Worm (Caenorhabditis elegans) whole organism, midembryonic: ENCODE data around the gene nspc-13.

Experiments used
- T22C8.4 ChIP-seq: fragments of 200-800 bp; sonication (Bioruptor generic); IDR thresholded peaks from 2 replicates; pipeline ENCODE4 v1.3.6; 2022; ENCODE audit warnings: missing genetic modification characterization, missing compliant biosample characterization
- cog-1 ChIP-seq: sonication (generic microtip); optimal IDR thresholded peaks from 2 replicates; lab custom pipeline; 2016; ENCODE audit warnings: missing genetic modification characterization, missing compliant biosample characterization
- flt-1 ChIP-seq: fragments of 200-800 bp; sonication (Bioruptor generic); IDR thresholded peaks from 2 replicates; pipeline ENCODE4 v1.3.6; 2022; ENCODE audit warnings: missing genetic modification characterization, missing compliant biosample characterization
- klf-2 ChIP-seq: fragments of 200-800 bp; sonication (Bioruptor generic); conservative IDR thresholded peaks from 2 replicates; pipeline ENCODE4 v1.3.6; 2022; ENCODE audit warnings: missing genetic modification reagents, missing genetic modification characterization, missing compliant biosample characterization
- med-1 ChIP-seq: sonication (generic microtip); optimal IDR thresholded peaks from 2 replicates; lab custom pipeline; 2017; ENCODE audit warnings: missing genetic modification characterization, mild to moderate bottlenecking, missing compliant biosample characterization, antibody characterized with exemption, missing genetic modification reagents; ENCODE audit not compliant: insufficient read depth
- ref-1 ChIP-seq: fragments of 200-800 bp; sonication (Bioruptor generic); conservative IDR thresholded peaks from 2 replicates; pipeline ENCODE4 v1.3.6; 2022; ENCODE audit warnings: missing genetic modification reagents, missing genetic modification characterization, missing compliant biosample characterization
- tab-1 ChIP-seq: fragments of 200-800 bp; sonication (Bioruptor generic); IDR thresholded peaks from 2 replicates; pipeline ENCODE4 v1.3.6; 2022; ENCODE audit warnings: missing genetic modification characterization, missing compliant biosample characterization
- ztf-23 ChIP-seq: fragments of 200-800 bp; sonication (Bioruptor generic); IDR thresholded peaks from 2 replicates; pipeline ENCODE4 v1.3.6; 2022; ENCODE audit warnings: missing genetic modification reagents, missing genetic modification characterization, missing compliant biosample characterization
- ztf-29 ChIP-seq: fragments of 200-800 bp; sonication (Bioruptor generic); IDR thresholded peaks from 2 replicates; pipeline ENCODE4 v1.3.6; 2022; ENCODE audit warnings: missing genetic modification reagents, missing genetic modification characterization, missing compliant biosample characterization

Gene nspc-13

DNA sequence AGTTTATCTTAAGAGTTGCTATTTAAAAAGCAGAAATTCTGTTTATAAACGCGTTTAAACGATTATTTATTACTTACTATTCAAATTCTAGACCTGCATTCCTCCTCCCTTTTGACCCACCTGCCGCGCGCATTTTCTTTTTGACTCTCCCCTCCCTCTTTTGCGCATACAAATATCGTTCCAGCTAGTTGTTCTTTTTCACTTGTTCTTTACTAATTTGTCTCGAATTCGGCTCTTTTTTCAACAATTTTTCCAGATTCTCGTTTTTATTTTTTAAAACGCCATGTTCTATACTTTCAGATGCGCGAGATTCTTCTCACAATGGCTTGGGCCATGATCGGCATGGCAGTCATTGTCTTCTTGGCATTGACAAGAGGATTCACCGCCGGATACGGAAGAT is 8.2 kb downstream of the nspc-13 start, which contains the start of gene F19H6.4:
Gene F19H6.4 (plus strand): TSS at position 301 of the 400 bp plus-strand sequence.
- TF ChIP-seq tab-1 (GFP tag; lab: Robert Waterston, UW) (no peak), ztf-23 (no peak), klf-2 (no peak), ref-1 (GFP tag; lab: Robert Waterston, UW) (no peak), T22C8.4 (no peak), flt-1 (GFP tag; lab: Robert Waterston, UW) (no peak), cog-1 (no peak), ztf-29 (no peak), med-1 (GFP tag; lab: Kevin White, UChicago) (no peak)

DNA sequence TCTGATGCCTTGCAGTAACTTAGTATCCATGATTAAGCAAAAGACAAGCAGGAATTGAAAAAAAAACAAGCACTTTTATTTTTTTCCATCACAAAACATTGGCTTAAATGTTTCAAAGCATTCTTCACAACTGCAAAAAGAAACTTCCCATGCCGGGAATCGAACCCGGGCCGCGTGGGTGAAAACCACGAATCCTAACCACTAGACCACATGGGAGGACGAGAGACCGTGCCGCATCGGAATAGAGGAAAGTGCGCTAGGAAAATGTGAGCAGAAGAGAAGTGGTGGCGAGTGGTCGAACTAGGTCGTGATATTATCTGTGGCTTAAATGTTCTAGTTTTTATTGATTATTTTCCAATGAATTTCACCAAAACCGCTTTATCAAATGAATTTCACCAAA is 10.3 kb downstream of the nspc-13 start:
- TF ChIP-seq ztf-29 (peak; percentile 47; the same call in 1 of the 2 replicates), flt-1 (GFP tag; lab: Robert Waterston, UW) (peak; percentile 92), ref-1 (GFP tag; lab: Robert Waterston, UW) (peak; percentile 58; the same call in 1 of the 2 replicates), tab-1 (GFP tag; lab: Robert Waterston, UW) (peak; percentile 81), med-1 (GFP tag; lab: Kevin White, UChicago) (peak; percentile 21), ztf-23 (peak; percentile 85), T22C8.4 (peak; percentile 62), cog-1 (no peak), klf-2 (0 out of 2 replicates have a peak, but pooled peaks have one; percentile 34)

DNA sequence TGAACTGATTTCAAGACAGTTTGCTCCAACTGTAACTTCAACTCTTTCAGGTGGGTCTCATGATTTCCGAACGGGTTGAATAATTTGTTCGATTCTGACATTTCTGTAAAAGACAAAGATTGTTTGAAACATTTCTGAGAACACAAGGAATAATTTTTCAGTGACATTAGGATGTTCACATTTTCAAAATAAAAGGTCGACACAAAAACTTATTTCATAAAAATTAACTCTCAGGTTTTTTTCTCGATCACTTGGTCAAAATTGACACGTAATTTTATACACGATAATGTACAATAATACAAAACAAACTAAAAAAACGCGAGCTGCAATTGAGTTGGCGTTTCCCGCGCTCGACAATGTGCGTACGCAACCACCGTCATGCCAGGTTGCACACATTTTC is 14.1 kb downstream of the nspc-13 start, which contains the start of gene rif-1.2:
Gene rif-1.2 (minus strand): TSS at position 101 of the 400 bp plus-strand sequence.
- TF ChIP-seq ref-1 (GFP tag; lab: Robert Waterston, UW) (no peak), flt-1 (GFP tag; lab: Robert Waterston, UW) (no peak), med-1 (GFP tag; lab: Kevin White, UChicago) (no peak), T22C8.4 (no peak), ztf-29 (no peak), cog-1 (no peak), klf-2 (no peak), tab-1 (GFP tag; lab: Robert Waterston, UW) (no peak), ztf-23 (no peak)

- TF ChIP-seq tab-1 (GFP tag; lab: Robert Waterston, UW) (no peak), ztf-29 (no peak), flt-1 (GFP tag; lab: Robert Waterston, UW) (no peak), T22C8.4 (no peak), cog-1 (no peak), med-1 (GFP tag; lab: Kevin White, UChicago) (no peak), ztf-23 (no peak), ref-1 (GFP tag; lab: Robert Waterston, UW) (no peak), klf-2 (no peak)
These were observed 18.6 kb downstream of the nspc-13 start for ce11 chrX:12375783-12376182.

- no peak for TF ChIP-seq med-1 (GFP tag; lab: Kevin White, UChicago)
- no peak for TF ChIP-seq T22C8.4
- TF ChIP-seq flt-1 (GFP tag; lab: Robert Waterston, UW): no peak
- no peak for TF ChIP-seq ref-1 (GFP tag; lab: Robert Waterston, UW)
- TF ChIP-seq ztf-29: no peak
- no peak for TF ChIP-seq klf-2
- no peak for TF ChIP-seq ztf-23
- no peak for TF ChIP-seq tab-1 (GFP tag; lab: Robert Waterston, UW)
- TF ChIP-seq cog-1: no peak
These were observed 21.1 kb downstream of the nspc-13 start, which contains the start of gene glb-13 for ce11 chrX:12378293-12378692. Gene glb-13 (minus strand): TSS chrX:12378393.

DNA sequence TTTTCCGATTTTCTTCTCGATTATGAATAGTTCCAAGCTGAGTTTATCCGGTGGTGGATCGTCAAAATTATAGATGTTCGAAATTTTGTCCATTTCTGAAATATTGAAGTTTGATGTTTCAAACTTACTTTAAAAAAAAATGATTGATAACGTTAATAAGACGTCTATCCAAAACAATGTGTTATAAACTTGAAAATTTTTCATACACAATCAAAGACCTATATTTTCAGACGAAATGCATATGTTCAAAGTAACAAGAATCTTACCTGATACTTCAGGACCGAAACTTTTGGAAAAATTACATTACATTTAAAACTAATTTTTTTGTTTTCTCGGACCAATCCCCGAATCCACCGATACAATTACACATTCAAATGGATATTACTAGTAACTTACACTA is 34.2 kb downstream of the nspc-13 start, which contains the start of gene nekl-3:
Gene nekl-3 (minus strand): TSS at position 101 of the 400 bp plus-strand sequence.
- TF ChIP-seq ztf-23 (no peak), med-1 (GFP tag; lab: Kevin White, UChicago) (no peak), klf-2 (no peak), flt-1 (GFP tag; lab: Robert Waterston, UW) (no peak), ztf-29 (no peak), ref-1 (GFP tag; lab: Robert Waterston, UW) (no peak), cog-1 (no peak), tab-1 (GFP tag; lab: Robert Waterston, UW) (no peak), T22C8.4 (no peak)

ce11 chrX:12393786-12394308 is 36.6 kb downstream of the nspc-13 start, which contains the start of gene F17E5.2:
Gene F17E5.2 (plus strand): TSS chrX:12394258.
- TF ChIP-seq tab-1 (GFP tag; lab: Robert Waterston, UW) (no peak), cog-1 (peak; percentile 94)

DNA sequence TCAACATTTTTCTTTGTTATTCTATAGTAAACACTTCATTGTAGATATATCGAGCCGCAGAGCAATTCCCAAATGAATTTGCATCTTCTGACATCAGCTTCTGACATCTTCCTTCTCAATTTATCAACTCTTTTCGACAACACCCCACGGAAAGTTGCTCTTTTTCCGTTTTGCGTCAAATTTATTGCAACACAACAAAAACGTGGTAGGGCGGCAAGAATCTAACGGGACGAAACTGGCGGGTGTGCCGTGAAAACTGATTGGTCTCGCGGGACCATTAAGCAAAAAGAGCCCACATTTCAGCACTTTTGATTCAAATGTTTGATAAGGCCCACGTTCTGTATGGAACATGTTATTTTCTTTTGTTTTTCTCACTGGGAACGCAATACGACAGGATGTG is 47.5 kb downstream of the nspc-13 start:
- TF ChIP-seq T22C8.4: no peak
- no peak for TF ChIP-seq ref-1 (GFP tag; lab: Robert Waterston, UW)
- TF ChIP-seq med-1 (GFP tag; lab: Kevin White, UChicago): no peak
- no peak for TF ChIP-seq klf-2
- no peak for TF ChIP-seq flt-1 (GFP tag; lab: Robert Waterston, UW)
- no peak for TF ChIP-seq cog-1
- TF ChIP-seq ztf-29: no peak
- TF ChIP-seq tab-1 (GFP tag; lab: Robert Waterston, UW): no peak
- TF ChIP-seq ztf-23: no peak

ce11 chrX:12406037-12406436 is 48.8 kb downstream of the nspc-13 start:
- TF ChIP-seq cog-1 (no peak), med-1 (GFP tag; lab: Kevin White, UChicago) (no peak), ztf-29 (no peak), T22C8.4 (no peak), tab-1 (GFP tag; lab: Robert Waterston, UW) (no peak), ztf-23 (no peak), flt-1 (GFP tag; lab: Robert Waterston, UW) (no peak), klf-2 (no peak), ref-1 (GFP tag; lab: Robert Waterston, UW) (no peak)

DNA sequence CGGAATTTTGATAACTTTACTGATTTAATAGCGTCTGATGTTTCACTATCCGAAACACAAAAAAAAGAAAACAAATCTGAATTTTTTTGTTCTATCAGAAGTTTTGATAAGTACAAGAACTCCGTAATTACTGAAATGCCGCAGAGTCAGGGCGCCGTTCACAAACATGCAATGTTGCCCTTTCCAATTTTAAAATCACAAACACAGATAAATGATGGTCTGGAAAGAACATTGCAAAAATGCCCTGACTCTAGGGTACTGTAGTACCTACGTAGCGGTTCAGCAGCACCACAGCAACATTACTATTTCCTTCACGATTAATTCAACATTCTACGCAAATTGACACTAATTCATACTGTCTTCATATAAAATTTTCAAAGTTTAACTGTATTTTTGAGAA is 49.4 kb downstream of the nspc-13 start:
- TF ChIP-seq cog-1 (no peak), ref-1 (GFP tag; lab: Robert Waterston, UW) (no peak), ztf-23 (no peak), flt-1 (GFP tag; lab: Robert Waterston, UW) (no peak), T22C8.4 (no peak), klf-2 (no peak), ztf-29 (no peak), tab-1 (GFP tag; lab: Robert Waterston, UW) (no peak), med-1 (GFP tag; lab: Kevin White, UChicago) (no peak)
